Worm (Caenorhabditis elegans): ENCODE measurements around the gene H20J04.1.

ce11 chrII:4358765-4359164, 3.4 kb downstream of the H20J04.1 start, which contains the start of gene lat-2:
- TF ChIP-seq snpc-4 (tag; optimal IDR thresholded peaks at IDR 0.05) (no peak), nhr-25 (tag; optimal IDR thresholded peaks at IDR 0.05) (no peak), nhr-11 (tag; optimal IDR thresholded peaks at IDR 0.05) (no peak), unc-62 (GFP tag; optimal IDR thresholded peaks at IDR 0.05) (no peak), nhr-76 (tag; optimal IDR thresholded peaks at IDR 0.05) (no peak), pqm-1 (tag; optimal IDR thresholded peaks at IDR 0.05) (no peak), lin-39 (tag; optimal IDR thresholded peaks at IDR 0.05) (no peak), hmg-11 (tag; optimal IDR thresholded peaks at IDR 0.05) (no peak), unc-39 (tag; optimal IDR thresholded peaks at IDR 0.05) (no peak), zag-1 (tag; optimal IDR thresholded peaks at IDR 0.05) (no peak), nhr-12 (tag; optimal IDR thresholded peaks at IDR 0.05) (no peak)

Measured in whole organism, L3 larva.